Worm (Caenorhabditis elegans) whole organism, L1 larva: ENCODE measurements around the gene ztf-28.
"Not testable (repeated sequence)": the region's sequence is repeated elsewhere in the genome, so short reads cannot be mapped to it uniquely, and the experiment has no call there.

ENCODE experiments used
- C34B4.2 ChIP-seq: sonication (generic microtip); optimal IDR thresholded peaks from 2 replicates; lab custom pipeline; 2017; ENCODE audit warnings: mild to moderate bottlenecking, missing genetic modification characterization, missing compliant biosample characterization
- Y116A8C.19 ChIP-seq: sonication (generic microtip); optimal IDR thresholded peaks from 2 replicates; lab custom pipeline; 2016; ENCODE audit warnings: missing compliant biosample characterization, missing genetic modification characterization, borderline replicate concordance
- alr-1 ChIP-seq: fragments of 200-800 bp; sonication (Bioruptor generic); optimal IDR thresholded peaks from 2 replicates; lab custom pipeline; 2018; ENCODE audit warnings: borderline replicate concordance, mild to moderate bottlenecking, missing genetic modification characterization, missing compliant biosample characterization
- aly-2 ChIP-seq: fragments of 150-350 bp; optimal IDR thresholded peaks from 2 replicates; lab custom pipeline; 2014; ENCODE audit warnings: missing biosample characterization, missing genetic modification characterization
- ama-1 ChIP-seq: fragments of 150-350 bp; optimal IDR thresholded peaks from 2 replicates; lab custom pipeline; 2014
- blmp-1 ChIP-seq: fragments of 150-350 bp; optimal IDR thresholded peaks from 2 replicates; lab custom pipeline; 2014; ENCODE audit warnings: missing biosample characterization, missing genetic modification characterization
- ceh-8 ChIP-seq: fragments of 200-800 bp; sonication (Bioruptor generic); optimal IDR thresholded peaks from 2 replicates; lab custom pipeline; 2018; ENCODE audit warnings: mild to moderate bottlenecking, missing genetic modification characterization, moderate library complexity, missing compliant biosample characterization
- ceh-88 ChIP-seq: fragments of 200-800 bp; sonication (Bioruptor generic); IDR thresholded peaks from 2 replicates; pipeline ENCODE4 v1.3.6; 2022; ENCODE audit warnings: missing genetic modification characterization, missing compliant biosample characterization
- efl-3 ChIP-seq: fragments of 200-800 bp; sonication (Bioruptor generic); optimal IDR thresholded peaks from 2 replicates; lab custom pipeline; 2018; ENCODE audit warnings: mild to moderate bottlenecking, missing genetic modification characterization, missing compliant biosample characterization
- elt-3 ChIP-seq, 6 experiments: fragments of 150-350 bp in 1 of 6; sonication (generic microtip); optimal IDR thresholded peaks; 2 replicates each; lab custom pipeline; 2017 to 2018; ENCODE audit warnings: missing biosample characterization in 6 of 6, missing genetic modification characterization in 6 of 6, inconsistent platforms in 1 of 6
- fkh-8 ChIP-seq: sonication (generic microtip); optimal IDR thresholded peaks from 2 replicates; lab custom pipeline; 2016; ENCODE audit warnings: mild to moderate bottlenecking, missing genetic modification characterization, missing compliant biosample characterization
- fos-1 ChIP-seq: fragments of 150-350 bp; optimal IDR thresholded peaks from 2 replicates; lab custom pipeline; 2014; ENCODE audit warnings: missing biosample characterization, missing genetic modification characterization
- hlh-4 ChIP-seq: sonication (generic microtip); optimal IDR thresholded peaks from 2 replicates; lab custom pipeline; 2016; ENCODE audit warnings: mild to moderate bottlenecking, missing genetic modification characterization, missing compliant biosample characterization
- irx-1 ChIP-seq: sonication (generic microtip); optimal IDR thresholded peaks from 2 replicates; lab custom pipeline; 2016; ENCODE audit warnings: missing genetic modification characterization, missing compliant biosample characterization
- isw-1 ChIP-seq: fragments of 200-800 bp; sonication (Bioruptor generic); IDR thresholded peaks from 2 replicates; pipeline ENCODE4 v1.3.6; 2022; ENCODE audit warnings: missing genetic modification characterization, missing compliant biosample characterization
- lin-14 ChIP-seq: fragments of 200-800 bp; sonication (Bioruptor generic); optimal IDR thresholded peaks from 2 replicates; lab custom pipeline; 2018; ENCODE audit warnings: mild to moderate bottlenecking, missing genetic modification characterization, moderate library complexity, missing compliant biosample characterization
- lir-3 ChIP-seq: sonication (generic microtip); optimal IDR thresholded peaks from 2 replicates; lab custom pipeline; 2016; ENCODE audit warnings: mild to moderate bottlenecking, missing genetic modification characterization, moderate library complexity, missing compliant biosample characterization; ENCODE audit not compliant: poor library complexity
- lsy-2 ChIP-seq, 2 experiments: fragments of 150-350 bp; optimal IDR thresholded peaks; 2 replicates each; lab custom pipeline; 2014; ENCODE audit warnings: missing biosample characterization in 2 of 2, missing genetic modification characterization in 2 of 2
- mab-9 ChIP-seq: fragments of 200-800 bp; sonication (Bioruptor generic); IDR thresholded peaks from 2 replicates; pipeline ENCODE4 v1.3.6; 2022; ENCODE audit warnings: missing genetic modification reagents, missing genetic modification characterization, missing compliant biosample characterization
- mdl-1 ChIP-seq, 2 experiments: fragments of 150-350 bp; optimal IDR thresholded peaks; 2 replicates each; lab custom pipeline; 2014 to 2017; ENCODE audit warnings: missing biosample characterization in 2 of 2, missing genetic modification characterization in 2 of 2, inconsistent platforms in 1 of 2
- mef-2 ChIP-seq: fragments of 150-350 bp; optimal IDR thresholded peaks from 2 replicates; lab custom pipeline; 2014; ENCODE audit warnings: missing biosample characterization, missing genetic modification characterization
- mep-1 ChIP-seq: fragments of 150-350 bp; optimal IDR thresholded peaks from 2 replicates; lab custom pipeline; 2014; ENCODE audit warnings: missing biosample characterization, missing genetic modification characterization
- nhr-11 ChIP-seq: fragments of 150-350 bp; optimal IDR thresholded peaks from 2 replicates; lab custom pipeline; 2014; ENCODE audit warnings: missing biosample characterization, missing genetic modification characterization
- nhr-19 ChIP-seq: fragments of 200-800 bp; sonication (Bioruptor generic); conservative IDR thresholded peaks from 2 replicates; pipeline ENCODE4 v1.3.6; 2022; ENCODE audit warnings: missing genetic modification characterization, missing compliant biosample characterization
- nhr-20 ChIP-seq: sonication (generic microtip); optimal IDR thresholded peaks from 2 replicates; lab custom pipeline; 2016; ENCODE audit warnings: mild to moderate bottlenecking, missing genetic modification characterization, missing compliant biosample characterization
- nhr-28 ChIP-seq: fragments of 150-350 bp; optimal IDR thresholded peaks from 2 replicates; lab custom pipeline; 2014; ENCODE audit warnings: missing biosample characterization, missing genetic modification characterization
- nhr-47 ChIP-seq: sonication (generic microtip); optimal IDR thresholded peaks from 2 replicates; lab custom pipeline; 2016; ENCODE audit warnings: mild to moderate bottlenecking, missing genetic modification characterization, moderate library complexity, missing compliant biosample characterization
- nhr-71 ChIP-seq: sonication (generic microtip); optimal IDR thresholded peaks from 2 replicates; lab custom pipeline; 2016; ENCODE audit warnings: mild to moderate bottlenecking, missing genetic modification characterization, moderate library complexity, missing compliant biosample characterization
- nhr-84 ChIP-seq: sonication (generic microtip); optimal IDR thresholded peaks from 2 replicates; lab custom pipeline; 2017; ENCODE audit warnings: missing biosample characterization, missing genetic modification characterization
- pqm-1 ChIP-seq: sonication (generic microtip); optimal IDR thresholded peaks from 3 replicates; lab custom pipeline; 2017; ENCODE audit warnings: missing biosample characterization, missing genetic modification characterization
- skn-1 ChIP-seq: fragments of 150-350 bp; optimal IDR thresholded peaks from 2 replicates; lab custom pipeline; 2014; ENCODE audit warnings: missing biosample characterization, missing genetic modification characterization
- sox-4 ChIP-seq: sonication (generic microtip); optimal IDR thresholded peaks from 2 replicates; lab custom pipeline; 2016; ENCODE audit warnings: missing genetic modification characterization, missing compliant biosample characterization
- tbx-2 ChIP-seq: sonication (generic microtip); optimal IDR thresholded peaks from 2 replicates; lab custom pipeline; 2016; ENCODE audit warnings: missing genetic modification characterization, missing compliant biosample characterization
- tlp-1 ChIP-seq: fragments of 150-350 bp; optimal IDR thresholded peaks from 2 replicates; lab custom pipeline; 2014; ENCODE audit warnings: missing biosample characterization, missing genetic modification characterization
- unc-130 ChIP-seq: fragments of 150-350 bp; optimal IDR thresholded peaks from 2 replicates; lab custom pipeline; 2017; ENCODE audit warnings: missing biosample characterization, missing genetic modification characterization, inconsistent platforms
- unc-30 ChIP-seq: sonication (generic microtip); optimal IDR thresholded peaks from 2 replicates; lab custom pipeline; 2017; ENCODE audit warnings: missing biosample characterization, missing genetic modification characterization
- zag-1 ChIP-seq: fragments of 150-350 bp; optimal IDR thresholded peaks from 2 replicates; lab custom pipeline; 2014; ENCODE audit warnings: missing biosample characterization, missing genetic modification characterization
- zip-4 ChIP-seq: fragments of 200-800 bp; sonication (Bioruptor generic); optimal IDR thresholded peaks from 2 replicates; lab custom pipeline; 2018; ENCODE audit warnings: mild to moderate bottlenecking, missing genetic modification characterization, moderate library complexity, missing compliant biosample characterization
- ztf-11 ChIP-seq, 2 experiments: sonication (generic microtip); optimal IDR thresholded peaks; 2 replicates each; lab custom pipeline; 2016 to 2017; ENCODE audit warnings: missing genetic modification characterization in 2 of 2, missing biosample characterization in 1 of 2, missing compliant biosample characterization in 1 of 2
- ztf-4 ChIP-seq: fragments of 150-350 bp; optimal IDR thresholded peaks from 2 replicates; lab custom pipeline; 2014; ENCODE audit warnings: missing biosample characterization, missing genetic modification characterization

ztf-28 gene

ce11 chrV:2090321-2090720, at the start of gene ztf-28:
ztf-28 (plus strand) TSS chrV:2090669.
- not testable (repeated sequence) for TF ChIP-seq nhr-11 (tag; lab: Kevin White, UChicago); tbx-2 (tag; lab: Kevin White, UChicago); lin-14 (GFP tag; lab: Kevin White, UChicago)

ce11 chrV:2045956-2046355, 44.5 kb upstream of the ztf-28 start, which contains the start of gene Y40B10A.5:
Y40B10A.5 (minus strand) TSS chrV:2046056.
- TF ChIP-seq nhr-19 (GFP tag; lab: Robert Waterston, UW) (no peak), mdl-1 (tag; optimal IDR thresholded peaks at IDR 0.05; lab: Kevin White, UChicago) (no peak), nhr-47 (tag; lab: Kevin White, UChicago) (peak; percentile 26), nhr-71 (tag; lab: Kevin White, UChicago) (no peak), aly-2 (tag; lab: Kevin White, UChicago) (no peak), lir-3 (no peak), sox-4 (tag; lab: Kevin White, UChicago) (no peak), ama-1 (lab: Kevin White, UChicago) (no peak), fkh-8 (peak; percentile 27), ceh-8 (GFP tag; lab: Kevin White, UChicago) (peak; percentile 6), zip-4 (GFP tag; lab: Kevin White, UChicago) (no peak), unc-30 (tag; lab: Kevin White, UChicago) (no peak), isw-1 (GFP tag; lab: Robert Waterston, UW) (no peak), Y116A8C.19 (tag; lab: Kevin White, UChicago) (no peak), C34B4.2 (tag; lab: Kevin White, UChicago) (no peak), mep-1 (tag; lab: Kevin White, UChicago) (no peak)

ce11 chrV:2050136-2050535, 40.3 kb upstream of the ztf-28 start, which contains the start of gene comt-4:
comt-4 (minus strand) TSS chrV:2050185.
- TF ChIP-seq elt-3 (tag; optimal IDR thresholded peaks at IDR 0.05; lab: Kevin White, UChicago) (peak in 3 of 6 experiments; percentile 2 to 45 (median 33)), mab-9 (GFP tag; lab: Robert Waterston, UW) (no peak), nhr-20 (tag; lab: Kevin White, UChicago) (peak; percentile 28)

- TF ChIP-seq fos-1 (tag; lab: Kevin White, UChicago) (no peak), ceh-8 (GFP tag; lab: Kevin White, UChicago) (peak; percentile 78)
- TF ChIP-seq, all 84 proteins: peak for 1
Measured at ce11 chrV:2050790-2051189, 39.7 kb upstream of the ztf-28 start.

ce11 chrV:2051507-2051906, 39.0 kb upstream of the ztf-28 start, which contains the start of gene Y40B10A.11:
Y40B10A.11 (minus strand) TSS chrV:2051607.
- TF ChIP-seq nhr-28 (tag; lab: Kevin White, UChicago) (no peak), blmp-1 (tag; lab: Kevin White, UChicago) (peak; percentile 7), ceh-88 (GFP tag; lab: Robert Waterston, UW) (no peak), tlp-1 (tag; lab: Kevin White, UChicago) (no peak), sox-4 (tag; lab: Kevin White, UChicago) (no peak)

- no peak for TF ChIP-seq blmp-1 (tag; lab: Kevin White, UChicago)
- no peak for TF ChIP-seq hlh-4
- no peak for TF ChIP-seq zag-1 (tag; lab: Kevin White, UChicago)
- TF ChIP-seq unc-130 (tag; lab: Kevin White, UChicago), result no peak
- TF ChIP-seq alr-1 (tag; lab: Kevin White, UChicago), result no peak
- TF ChIP-seq pqm-1 (tag; lab: Kevin White, UChicago), result no peak
- TF ChIP-seq nhr-84 (tag; lab: Kevin White, UChicago), result no peak
- TF ChIP-seq Y116A8C.19 (tag; lab: Kevin White, UChicago), result no peak
- TF ChIP-seq ztf-11 (tag; optimal IDR thresholded peaks at IDR 0.05; lab: Kevin White, UChicago), result no peak
- no peak for TF ChIP-seq ztf-4 (tag; lab: Kevin White, UChicago)
- no peak for TF ChIP-seq lsy-2 (tag; optimal IDR thresholded peaks at IDR 0.05; lab: Kevin White, UChicago)
- no peak for TF ChIP-seq skn-1
- TF ChIP-seq irx-1 (tag; lab: Kevin White, UChicago), result no peak
- TF ChIP-seq mdl-1 (tag; optimal IDR thresholded peaks at IDR 0.05; lab: Kevin White, UChicago), result no peak
- TF ChIP-seq ceh-8 (GFP tag; lab: Kevin White, UChicago), result no peak
- no peak for TF ChIP-seq efl-3 (GFP tag; lab: Kevin White, UChicago)
- TF ChIP-seq mef-2 (tag; lab: Kevin White, UChicago), result no peak
- TF ChIP-seq, all 84 proteins: peak for 0
Measured at ce11 chrV:2053509-2053908, 37.0 kb upstream of the ztf-28 start, which contains the start of gene comt-5. comt-5 (minus strand) TSS chrV:2053609.
